Fruit fly (Drosophila melanogaster) Kc167 (cell line): Measurements from ENCODE around the gene CstF64.

ENCODE experiments used
- Myc ChIP-seq: fragments of >200 bp; optimal IDR thresholded peaks from 2 replicates; lab custom pipeline; 2017; ENCODE audit warnings: missing external identifiers
- Sin3A ChIP-seq: fragments of >200 bp; optimal IDR thresholded peaks from 2 replicates; lab custom pipeline; 2018; ENCODE audit warnings: missing external identifiers
- h ChIP-seq: fragments of >200 bp; optimal IDR thresholded peaks from 3 replicates; lab custom pipeline; 2018; ENCODE audit warnings: missing external identifiers
- insv ChIP-seq: fragments of >200 bp; optimal IDR thresholded peaks from 3 replicates; lab custom pipeline; 2018; ENCODE audit warnings: missing external identifiers
- psq ChIP-seq: fragments of >200 bp; optimal IDR thresholded peaks from 2 replicates; lab custom pipeline; 2017; ENCODE audit warnings: missing external identifiers
- ttk ChIP-seq: sonication (Bioruptor generic); optimal IDR thresholded peaks from 2 replicates; lab custom pipeline; 2017; ENCODE audit warnings: missing external identifiers

Gene CstF64

dm6 chr3R:18694952-18695351 is 35.5 kb downstream of the CstF64 start, which contains the start of gene CG34282:
Gene CG34282, plus strand, starts transcription at chr3R:18695252.
- TF ChIP-seq psq (lab: Kevin White, UChicago) (no peak), Myc (lab: Kevin White, UChicago) (no peak), h (no peak), ttk (no peak), Sin3A (no peak), insv (no peak)

dm6 chr3R:18698855-18699569 is 39.6 kb downstream of the CstF64 start:
- TF ChIP-seq Sin3A (no peak), Myc (lab: Kevin White, UChicago) (no peak), insv (no peak), h (no peak), psq (lab: Kevin White, UChicago) (no peak), ttk (no peak)

dm6 chr3R:18703514-18703913 is 44.1 kb downstream of the CstF64 start:
- TF ChIP-seq psq (lab: Kevin White, UChicago) (no peak), insv (no peak), Myc (lab: Kevin White, UChicago) (no peak), ttk (no peak), h (no peak), Sin3A (no peak)

- TF ChIP-seq Myc (lab: Kevin White, UChicago) (no peak), Sin3A (no peak), psq (lab: Kevin White, UChicago) (no peak), h (no peak), ttk (no peak), insv (no peak)
Observed at dm6 chr3R:18705150-18705549, 45.7 kb downstream of the CstF64 start, which contains the start of the genes ChAT and VAChT. Gene ChAT, plus strand, starts transcription at chr3R:18705501. Gene VAChT, plus strand, starts transcription at chr3R:18705501.

dm6 chr3R:18706289-18706688 is 46.9 kb downstream of the CstF64 start:
- TF ChIP-seq ttk, result no peak
- no peak for TF ChIP-seq Myc (lab: Kevin White, UChicago)

dm6 chr3R:18707492-18707891 is 48.1 kb downstream of the CstF64 start:
- TF ChIP-seq psq (lab: Kevin White, UChicago) (no peak), Sin3A (no peak), h (no peak), Myc (lab: Kevin White, UChicago) (no peak), insv (no peak)
